Worm (Caenorhabditis elegans) whole organism, L2 larva: Measurements from ENCODE around the gene C07A9.5.
A peak's percentile ranks its signal among the peaks of the same experiment; 100 is the strongest.

Experiments
- C34F6.9 ChIP-seq: fragments of 150-350 bp; optimal IDR thresholded peaks from 2 replicates; lab custom pipeline; 2014; ENCODE audit warnings: missing biosample characterization, missing genetic modification characterization
- ama-1 ChIP-seq: fragments of 150-350 bp; optimal IDR thresholded peaks from 2 replicates; lab custom pipeline; 2018; ENCODE audit warnings: inconsistent platforms
- ceh-16 ChIP-seq: fragments of 150-350 bp; optimal IDR thresholded peaks from 2 replicates; lab custom pipeline; 2014; ENCODE audit warnings: missing biosample characterization, missing genetic modification characterization
- dmd-4 ChIP-seq: sonication (generic microtip); optimal IDR thresholded peaks from 2 replicates; lab custom pipeline; 2017; ENCODE audit warnings: missing biosample characterization, missing genetic modification characterization
- egl-27 ChIP-seq: sonication (generic microtip); optimal IDR thresholded peaks from 3 replicates; lab custom pipeline; 2017; ENCODE audit warnings: missing biosample characterization, missing genetic modification reagents, missing genetic modification characterization
- gmeb-1 ChIP-seq: fragments of 150-350 bp; optimal IDR thresholded peaks from 2 replicates; lab custom pipeline; 2014; ENCODE audit warnings: missing biosample characterization, missing genetic modification characterization
- lsy-2 ChIP-seq, 2 experiments: fragments of 150-350 bp in 1 of 2; sonication (generic microtip) in 1 of 2; optimal IDR thresholded peaks; 2 replicates each; lab custom pipeline; 2014 to 2017; ENCODE audit warnings: missing biosample characterization in 2 of 2, missing genetic modification characterization in 2 of 2
- nhr-6 ChIP-seq: fragments of 150-350 bp; optimal IDR thresholded peaks from 2 replicates; lab custom pipeline; 2014; ENCODE audit warnings: missing biosample characterization, missing genetic modification characterization
- skn-1 ChIP-seq: sonication (generic microtip); optimal IDR thresholded peaks from 2 replicates; lab custom pipeline; 2017; ENCODE audit warnings: missing biosample characterization, missing genetic modification characterization
- sma-3 ChIP-seq: sonication (generic microtip); optimal IDR thresholded peaks from 2 replicates; lab custom pipeline; 2016; ENCODE audit warnings: missing genetic modification reagents, missing genetic modification characterization, missing compliant biosample characterization
- snpc-4 ChIP-seq: fragments of 150-350 bp; optimal IDR thresholded peaks from 2 replicates; lab custom pipeline; 2014; ENCODE audit warnings: missing biosample characterization, missing genetic modification characterization
- ztf-1 ChIP-seq: fragments of 200-800 bp; sonication (Bioruptor generic); conservative IDR thresholded peaks from 2 replicates; pipeline ENCODE4 v1.3.6; 2022; ENCODE audit warnings: missing genetic modification characterization, missing compliant biosample characterization
- ztf-11 ChIP-seq: sonication (generic microtip); optimal IDR thresholded peaks from 2 replicates; lab custom pipeline; 2017; ENCODE audit warnings: missing biosample characterization, missing genetic modification characterization

ce11 chrIII:9703747-9704605 lies 21.3 kb upstream of the C07A9.5 start:
- TF ChIP-seq ceh-16 (tag; lab: Kevin White, UChicago), result no peak
- TF ChIP-seq ztf-11 (tag; lab: Kevin White, UChicago), result no peak
- no peak for TF ChIP-seq sma-3 (GFP tag; lab: Kevin White, UChicago)
- peak in 1 of 2 experiments; percentile 43 for TF ChIP-seq lsy-2 (tag; optimal IDR thresholded peaks at IDR 0.05; lab: Kevin White, UChicago)
- no peak for TF ChIP-seq gmeb-1
- peak; percentile 26 for TF ChIP-seq nhr-6 (tag; lab: Kevin White, UChicago)
- peak; percentile 0 for TF ChIP-seq ama-1
- TF ChIP-seq C34F6.9 (tag; lab: Kevin White, UChicago), result peak; percentile 54
- no peak for TF ChIP-seq snpc-4 (tag; lab: Kevin White, UChicago)
- TF ChIP-seq dmd-4 (tag; lab: Kevin White, UChicago), result no peak
- TF ChIP-seq skn-1 (tag; lab: Kevin White, UChicago), result no peak
- no peak for TF ChIP-seq ztf-1 (GFP tag; lab: Robert Waterston, UW)
- TF ChIP-seq egl-27 (tag; lab: Kevin White, UChicago), result peak; percentile 11
